ENCODE assay signal across 1 fruit fly cellular context in genomic region chr2L:5724521-5725023, dm6.
TF ChIP-seq lines count a peak whose summit lies in the region.

Gene CG11030 (plus strand): TSS chr2L:5724656.

TF ChIP-seq in whole organism, embryonic, 481 proteins besides CTCF, POLR2A, EP300 and RAD21 (continued from another document):
- peak; percentile 45 for TF ChIP-seq sob (GFP tag; IDR thresholded peaks at IDR 0.05; lab: Robert Waterston, UW)
- TF ChIP-seq mld (GFP tag; IDR thresholded peaks at IDR 0.05; lab: Robert Waterston, UW; ENCODE audit: partially characterized antibody), result peak; percentile 99
- no peak for TF ChIP-seq CG12104 (GFP tag; optimal IDR thresholded peaks at IDR 0.05; lab: Kevin White, UChicago)
- no peak for TF ChIP-seq cato (GFP tag; optimal IDR thresholded peaks at IDR 0.05; lab: Kevin White, UChicago; ENCODE audit: borderline replicate concordance)
- peak; percentile 61 for TF ChIP-seq Jarid2 (GFP tag; optimal IDR thresholded peaks at IDR 0.05; lab: Kevin White, UChicago)
- no peak for TF ChIP-seq CG12071 (GFP tag; optimal IDR thresholded peaks at IDR 0.05; lab: Kevin White, UChicago)
- TF ChIP-seq D19B (GFP tag; optimal IDR thresholded peaks at IDR 0.05; lab: Kevin White, UChicago), result no peak
- 0 out of 3 replicates have a peak, but pooled peaks have one; percentile 22 for TF ChIP-seq Aef1 (GFP tag; IDR thresholded peaks at IDR 0.05; lab: Robert Waterston, UW)
- TF ChIP-seq CG2116 (GFP tag; optimal IDR thresholded peaks at IDR 0.05; lab: Kevin White, UChicago), result peak; percentile 85
- TF ChIP-seq unc-4 (GFP tag; IDR thresholded peaks at IDR 0.05; lab: Robert Waterston, UW; ENCODE audit: partially characterized antibody), result peak; percentile 98
- peak; percentile 99 for TF ChIP-seq CG13287 (GFP tag; IDR thresholded peaks at IDR 0.05; lab: Robert Waterston, UW; ENCODE audit: partially characterized antibody)
- no peak for TF ChIP-seq sqz (GFP tag; optimal IDR thresholded peaks at IDR 0.05; lab: Kevin White, UChicago)
- peak; percentile 28 for TF ChIP-seq shn (GFP tag; optimal IDR thresholded peaks at IDR 0.05; lab: Kevin White, UChicago)
- no peak for TF ChIP-seq CG17612 (GFP tag; IDR thresholded peaks at IDR 0.05; lab: Robert Waterston, UW)
- TF ChIP-seq Hr3 (GFP tag; optimal IDR thresholded peaks at IDR 0.05; lab: Kevin White, UChicago), result no peak
- peak; percentile 92 for TF ChIP-seq Sry-δ (GFP tag; optimal IDR thresholded peaks at IDR 0.05; lab: Kevin White, UChicago)
- TF ChIP-seq hkb (optimal IDR thresholded peaks at IDR 0.05; lab: Kevin White, UChicago), result no peak
- no peak for TF ChIP-seq hkb (GFP tag; IDR thresholded peaks at IDR 0.05; lab: Robert Waterston, UW)
- TF ChIP-seq CG13123 (GFP tag; optimal IDR thresholded peaks at IDR 0.05; lab: Kevin White, UChicago), result no peak
- no peak for TF ChIP-seq CG1602 (GFP tag; optimal IDR thresholded peaks at IDR 0.05; lab: Kevin White, UChicago)
- TF ChIP-seq CG4424 (GFP tag; optimal IDR thresholded peaks at IDR 0.05; lab: Kevin White, UChicago), result peak; percentile 5
- peak; percentile 15 for TF ChIP-seq CG4617 (GFP tag; optimal IDR thresholded peaks at IDR 0.05; lab: Kevin White, UChicago; ENCODE audit: borderline replicate concordance)
- TF ChIP-seq CG6683 (GFP tag; optimal IDR thresholded peaks at IDR 0.05; lab: Kevin White, UChicago), result no peak
- TF ChIP-seq BEAF-32 (GFP tag; optimal IDR thresholded peaks at IDR 0.05; lab: Kevin White, UChicago), result peak; percentile 96
- TF ChIP-seq CG34422 (GFP tag; IDR thresholded peaks at IDR 0.05; lab: Robert Waterston, UW), result peak; percentile 71; the same call in 2 of the 3 replicates
- TF ChIP-seq Abd-B (GFP tag; optimal IDR thresholded peaks at IDR 0.05; lab: Kevin White, UChicago), result no peak
- TF ChIP-seq CG6254 (GFP tag; optimal IDR thresholded peaks at IDR 0.05; lab: Kevin White, UChicago), result peak; percentile 20
- TF ChIP-seq eyg (GFP tag; optimal IDR thresholded peaks at IDR 0.05; lab: Kevin White, UChicago), result no peak
- TF ChIP-seq Bgb (GFP tag; IDR thresholded peaks at IDR 0.05; lab: Robert Waterston, UW; ENCODE audit: partially characterized antibody), result peak; percentile 100
- TF ChIP-seq Xbp1 (GFP tag; optimal IDR thresholded peaks at IDR 0.05; lab: Kevin White, UChicago), result peak; percentile 21
- peak; percentile 99 for TF ChIP-seq inv (GFP tag; IDR thresholded peaks at IDR 0.05; lab: Robert Waterston, UW; ENCODE audit: partially characterized antibody)
- 0 out of 3 replicates have a peak, but pooled peaks have one; percentile 37 for TF ChIP-seq ci (GFP tag; IDR thresholded peaks at IDR 0.05; lab: Robert Waterston, UW)
- peak; percentile 21 for TF ChIP-seq CG14710 (tag; optimal IDR thresholded peaks at IDR 0.05; lab: Kevin White, UChicago)
- TF ChIP-seq Scr (GFP tag; IDR thresholded peaks at IDR 0.05; lab: Robert Waterston, UW; ENCODE audit: partially characterized antibody), result peak; percentile 99
- TF ChIP-seq chinmo (GFP tag; IDR thresholded peaks at IDR 0.05; lab: Robert Waterston, UW; ENCODE audit: partially characterized antibody), result peak; percentile 99
- TF ChIP-seq hth (optimal IDR thresholded peaks at IDR 0.05; lab: Kevin White, UChicago), result no peak
- no peak for TF ChIP-seq E2f1 (GFP tag; IDR thresholded peaks at IDR 0.05; lab: Robert Waterston, UW)
- peak; percentile 3 for TF ChIP-seq CG3281 (GFP tag; optimal IDR thresholded peaks at IDR 0.05; lab: Kevin White, UChicago)
- TF ChIP-seq Ssrp (tag; optimal IDR thresholded peaks at IDR 0.05; lab: Kevin White, UChicago), result no peak
- TF ChIP-seq CrebB (tag; optimal IDR thresholded peaks at IDR 0.05; lab: Kevin White, UChicago), result peak; percentile 20
- TF ChIP-seq Mrtf (GFP tag; IDR thresholded peaks at IDR 0.05; lab: Robert Waterston, UW), result no peak
- peak; percentile 98 for TF ChIP-seq hbn (GFP tag; IDR thresholded peaks at IDR 0.05; lab: Robert Waterston, UW; ENCODE audit: partially characterized antibody)
- no peak; the same call in 2 of the 3 replicates for TF ChIP-seq zfh1 (GFP tag; IDR thresholded peaks at IDR 0.05; lab: Robert Waterston, UW)
- TF ChIP-seq Blimp-1 (GFP tag; optimal IDR thresholded peaks at IDR 0.05; lab: Kevin White, UChicago), result no peak
- no peak for TF ChIP-seq CG9817 (tag; optimal IDR thresholded peaks at IDR 0.05; lab: Kevin White, UChicago)
- no peak for TF ChIP-seq Mad (GFP tag; optimal IDR thresholded peaks at IDR 0.05; lab: Kevin White, UChicago)
- TF ChIP-seq seq (GFP tag; IDR thresholded peaks at IDR 0.05; lab: Robert Waterston, UW), result no peak
- TF ChIP-seq CG11398 (GFP tag; optimal IDR thresholded peaks at IDR 0.05; lab: Kevin White, UChicago), result no peak
- TF ChIP-seq btn (GFP tag; optimal IDR thresholded peaks at IDR 0.05; lab: Kevin White, UChicago), result no peak
- no peak for TF ChIP-seq NC2β (GFP tag; optimal IDR thresholded peaks at IDR 0.05; lab: Kevin White, UChicago)
- peak in 1 of 2 experiments; percentile 12 for TF ChIP-seq Trl (optimal IDR thresholded peaks at IDR 0.05; lab: Kevin White, UChicago)
- TF ChIP-seq Trl (GFP tag; optimal IDR thresholded peaks at IDR 0.05; lab: Kevin White, UChicago), result no peak
- no peak for TF ChIP-seq sug (tag; optimal IDR thresholded peaks at IDR 0.05; lab: Kevin White, UChicago)
- TF ChIP-seq MBD-R2 (GFP tag; IDR thresholded peaks at IDR 0.05; lab: Robert Waterston, UW), result peak; percentile 86
- peak; percentile 25 for TF ChIP-seq Elba2 (GFP tag; optimal IDR thresholded peaks at IDR 0.05; lab: Kevin White, UChicago)
- TF ChIP-seq CG7745 (tag; optimal IDR thresholded peaks at IDR 0.05; lab: Kevin White, UChicago), result no peak
- TF ChIP-seq MTF-1 (GFP tag; optimal IDR thresholded peaks at IDR 0.05; lab: Kevin White, UChicago; ENCODE audit: borderline replicate concordance), result no peak
- TF ChIP-seq Dip3 (GFP tag; optimal IDR thresholded peaks at IDR 0.05; lab: Kevin White, UChicago), result no peak
- peak; percentile 100 for TF ChIP-seq CG42726 (GFP tag; IDR thresholded peaks at IDR 0.05; lab: Robert Waterston, UW; ENCODE audit: partially characterized antibody)
- no peak for TF ChIP-seq twi (tag; optimal IDR thresholded peaks at IDR 0.05; lab: Kevin White, UChicago)
- TF ChIP-seq dm (GFP tag; optimal IDR thresholded peaks at IDR 0.05; lab: Kevin White, UChicago), result peak; percentile 86
- no peak for TF ChIP-seq Ets97D (GFP tag; optimal IDR thresholded peaks at IDR 0.05; lab: Kevin White, UChicago)
- peak; percentile 32; the same call in 1 of the 2 replicates for TF ChIP-seq al (GFP tag; IDR thresholded peaks at IDR 0.05; lab: Robert Waterston, UW)
- TF ChIP-seq CG6175 (GFP tag; IDR thresholded peaks at IDR 0.05; lab: Robert Waterston, UW), result no peak
- TF ChIP-seq Lpt (GFP tag; optimal IDR thresholded peaks at IDR 0.05; lab: Kevin White, UChicago), result no peak
- peak; percentile 31 for TF ChIP-seq CG33213 (GFP tag; optimal IDR thresholded peaks at IDR 0.05; lab: Kevin White, UChicago)
- TF ChIP-seq CG10462 (GFP tag; optimal IDR thresholded peaks at IDR 0.05; lab: Kevin White, UChicago), result no peak
- peak; percentile 2 for TF ChIP-seq Hmr (GFP tag; optimal IDR thresholded peaks at IDR 0.05; lab: Kevin White, UChicago)
- no peak for TF ChIP-seq CG32767 (GFP tag; IDR thresholded peaks at IDR 0.05; lab: Robert Waterston, UW)
- TF ChIP-seq tup (GFP tag; optimal IDR thresholded peaks at IDR 0.05; lab: Kevin White, UChicago), result no peak
- TF ChIP-seq CG12659 (GFP tag; optimal IDR thresholded peaks at IDR 0.05; lab: Kevin White, UChicago), result peak; percentile 44
- no peak for TF ChIP-seq fd96Cb (tag; optimal IDR thresholded peaks at IDR 0.05; lab: Kevin White, UChicago)
- no peak for TF ChIP-seq sd (tag; optimal IDR thresholded peaks at IDR 0.05; lab: Kevin White, UChicago)
- no peak for TF ChIP-seq CG34376 (GFP tag; optimal IDR thresholded peaks at IDR 0.05; lab: Kevin White, UChicago)
- TF ChIP-seq MESR4 (GFP tag; optimal IDR thresholded peaks at IDR 0.05; lab: Kevin White, UChicago), result peak; percentile 75
- peak; percentile 68 for TF ChIP-seq Rfx (GFP tag; IDR thresholded peaks at IDR 0.05; lab: Robert Waterston, UW)
- TF ChIP-seq lilli (GFP tag; optimal IDR thresholded peaks at IDR 0.05; lab: Kevin White, UChicago), result peak; percentile 39
- no peak for TF ChIP-seq fd102C (GFP tag; optimal IDR thresholded peaks at IDR 0.05; lab: Kevin White, UChicago)
- TF ChIP-seq fd64A (GFP tag; optimal IDR thresholded peaks at IDR 0.05; lab: Kevin White, UChicago), result peak; percentile 19
- peak; percentile 96 for TF ChIP-seq CG2129 (GFP tag; IDR thresholded peaks at IDR 0.05; lab: Robert Waterston, UW; ENCODE audit: partially characterized antibody)
- no peak for TF ChIP-seq CG13296 (GFP tag; optimal IDR thresholded peaks at IDR 0.05; lab: Kevin White, UChicago)
- no peak for TF ChIP-seq CG3407 (GFP tag; optimal IDR thresholded peaks at IDR 0.05; lab: Kevin White, UChicago)
- peak; percentile 67 for TF ChIP-seq CG7271 (tag; optimal IDR thresholded peaks at IDR 0.05; lab: Kevin White, UChicago)
- TF ChIP-seq repo (GFP tag; optimal IDR thresholded peaks at IDR 0.05; lab: Kevin White, UChicago), result no peak
- TF ChIP-seq Hmx (GFP tag; optimal IDR thresholded peaks at IDR 0.05; lab: Kevin White, UChicago), result no peak
- TF ChIP-seq Opbp (GFP tag; IDR thresholded peaks at IDR 0.05; lab: Robert Waterston, UW; ENCODE audit: partially characterized antibody), result peak; percentile 99
- TF ChIP-seq ind (GFP tag; optimal IDR thresholded peaks at IDR 0.05; lab: Kevin White, UChicago), result no peak
- TF ChIP-seq psq (GFP tag; optimal IDR thresholded peaks at IDR 0.05; lab: Kevin White, UChicago), result peak; percentile 48
- TF ChIP-seq lola (GFP tag; optimal IDR thresholded peaks at IDR 0.05; lab: Kevin White, UChicago), result peak in 1 of 3 experiments; percentile 5
- TF ChIP-seq CG11560 (tag; IDR thresholded peaks at IDR 0.05; lab: Robert Waterston, UW), result no peak
- no peak for TF ChIP-seq tgo (GFP tag; IDR thresholded peaks at IDR 0.05; lab: Robert Waterston, UW)
- TF ChIP-seq ato (GFP tag; IDR thresholded peaks at IDR 0.05; lab: Robert Waterston, UW; ENCODE audit: partially characterized antibody), result peak; percentile 100
- TF ChIP-seq CG14667 (GFP tag; IDR thresholded peaks at IDR 0.05; lab: Robert Waterston, UW), result no peak
- TF ChIP-seq sens (GFP tag; lab: Kevin White, UChicago), result peak; percentile 81
- peak; percentile 65; the same call in 1 of the 2 replicates for TF ChIP-seq NFAT (GFP tag; IDR thresholded peaks at IDR 0.05; lab: Robert Waterston, UW)
- TF ChIP-seq Dek (tag; optimal IDR thresholded peaks at IDR 0.05; lab: Kevin White, UChicago), result peak; percentile 22
- peak; percentile 99 for TF ChIP-seq CG16813 (GFP tag; IDR thresholded peaks at IDR 0.05; lab: Robert Waterston, UW; ENCODE audit: partially characterized antibody)
- TF ChIP-seq Gug (GFP tag; IDR thresholded peaks at IDR 0.05; lab: Robert Waterston, UW), result peak; percentile 49; the same call in 1 of the 4 replicates
- TF ChIP-seq NfI (GFP tag; optimal IDR thresholded peaks at IDR 0.05; lab: Kevin White, UChicago), result peak; percentile 13
- no peak for TF ChIP-seq corto (GFP tag; optimal IDR thresholded peaks at IDR 0.05; lab: Kevin White, UChicago)
- TF ChIP-seq bbx (GFP tag; IDR thresholded peaks at IDR 0.05; lab: Robert Waterston, UW; ENCODE audit: partially characterized antibody), result peak; percentile 100
- no peak for TF ChIP-seq CG18476 (GFP tag; optimal IDR thresholded peaks at IDR 0.05; lab: Kevin White, UChicago)
- TF ChIP-seq E2f2 (GFP tag; IDR thresholded peaks at IDR 0.05; lab: Robert Waterston, UW), result peak; percentile 81
- TF ChIP-seq oc (tag; optimal IDR thresholded peaks at IDR 0.05; lab: Kevin White, UChicago), result no peak
- peak; percentile 10 for TF ChIP-seq ems (GFP tag; optimal IDR thresholded peaks at IDR 0.05; lab: Kevin White, UChicago)
- TF ChIP-seq ham (GFP tag; IDR thresholded peaks at IDR 0.05; lab: Robert Waterston, UW), result no peak
- TF ChIP-seq wek (GFP tag; optimal IDR thresholded peaks at IDR 0.05; lab: Kevin White, UChicago), result no peak
- TF ChIP-seq CG12744 (GFP tag; optimal IDR thresholded peaks at IDR 0.05; lab: Kevin White, UChicago), result no peak
- TF ChIP-seq GATAe (GFP tag; conservative IDR thresholded peaks at IDR 0.05; lab: Robert Waterston, UW), result no peak
- peak; percentile 27 to 87 for TF ChIP-seq crp (GFP tag; optimal IDR thresholded peaks at IDR 0.05; lab: Kevin White, UChicago)
- TF ChIP-seq klu (GFP tag; IDR thresholded peaks at IDR 0.05; lab: Robert Waterston, UW), result no peak
- TF ChIP-seq bcd (GFP tag; optimal IDR thresholded peaks at IDR 0.05; lab: Kevin White, UChicago), result peak; percentile 8
- no peak for TF ChIP-seq CG12236 (GFP tag; optimal IDR thresholded peaks at IDR 0.05; lab: Kevin White, UChicago)
- TF ChIP-seq Stat92E (GFP tag; optimal IDR thresholded peaks at IDR 0.05; lab: Kevin White, UChicago), result peak in 1 of 3 experiments; percentile 39
- TF ChIP-seq CG33557 (GFP tag; optimal IDR thresholded peaks at IDR 0.05; lab: Kevin White, UChicago), result no peak
- TF ChIP-seq chif (GFP tag; optimal IDR thresholded peaks at IDR 0.05; lab: Kevin White, UChicago), result no peak
